Worm (Caenorhabditis elegans): ENCODE results near the gene H12I13.6.
A peak's percentile ranks its signal among the peaks of the same experiment; 100 is the strongest.

Gene H12I13.6

ce11 chrII:6082620-6083019, 4.9 kb downstream of the H12I13.6 start, which contains the start of gene F21H12.3:
Gene F21H12.3 (plus strand): TSS chrII:6082920.
- no peak for TF ChIP-seq unc-39 (tag; optimal IDR thresholded peaks at IDR 0.05)
- no peak for TF ChIP-seq eor-1 (tag; optimal IDR thresholded peaks at IDR 0.05)
- TF ChIP-seq pha-4 (tag; optimal IDR thresholded peaks at IDR 0.05), result no peak
- TF ChIP-seq aly-2 (tag; optimal IDR thresholded peaks at IDR 0.05), result no peak
- no peak for TF ChIP-seq ceh-16 (tag; optimal IDR thresholded peaks at IDR 0.05)
- no peak for TF ChIP-seq mml-1 (tag; optimal IDR thresholded peaks at IDR 0.05)
- no peak for TF ChIP-seq tbx-2 (tag; optimal IDR thresholded peaks at IDR 0.05)
- TF ChIP-seq fkh-10 (GFP tag; optimal IDR thresholded peaks at IDR 0.05), result no peak
- no peak for TF ChIP-seq sea-2 (GFP tag; optimal IDR thresholded peaks at IDR 0.05)
- no peak for TF ChIP-seq lin-15B (tag; optimal IDR thresholded peaks at IDR 0.05)
- TF ChIP-seq fkh-2 (tag; optimal IDR thresholded peaks at IDR 0.05), result no peak
- no peak for TF ChIP-seq nhr-28 (tag; optimal IDR thresholded peaks at IDR 0.05)
- TF ChIP-seq ceh-82 (tag; optimal IDR thresholded peaks at IDR 0.05), result no peak
- TF ChIP-seq jun-1 (tag; optimal IDR thresholded peaks at IDR 0.05), result no peak
- TF ChIP-seq unc-62 (GFP tag; optimal IDR thresholded peaks at IDR 0.05), result no peak
- TF ChIP-seq nhr-25 (tag; optimal IDR thresholded peaks at IDR 0.05), result no peak
- no peak for TF ChIP-seq hmg-11 (tag; optimal IDR thresholded peaks at IDR 0.05)
- no peak for TF ChIP-seq ztf-11 (tag; optimal IDR thresholded peaks at IDR 0.05)
- TF ChIP-seq nhr-11 (tag; optimal IDR thresholded peaks at IDR 0.05), result no peak
- no peak for TF ChIP-seq skn-1 (tag; optimal IDR thresholded peaks at IDR 0.05)

ce11 chrII:6091380-6091779, 13.7 kb downstream of the H12I13.6 start, which contains the start of the genes fbf-2 and nspg-3:
Gene fbf-2 (minus strand): TSS chrII:6091480.
Gene nspg-3 (plus strand): TSS chrII:6091767.
- TF ChIP-seq elt-2 (tag; optimal IDR thresholded peaks at IDR 0.05) (peak; percentile 35), aly-2 (tag; optimal IDR thresholded peaks at IDR 0.05) (no peak), fos-1 (tag; optimal IDR thresholded peaks at IDR 0.05) (no peak)

- TF ChIP-seq eor-1 (tag; optimal IDR thresholded peaks at IDR 0.05) (no peak), egl-27 (tag; optimal IDR thresholded peaks at IDR 0.05) (no peak), egl-5 (tag; optimal IDR thresholded peaks at IDR 0.05) (peak; percentile 25), hmg-11 (tag; optimal IDR thresholded peaks at IDR 0.05) (no peak), lin-15B (tag; optimal IDR thresholded peaks at IDR 0.05) (peak; percentile 69), nhr-76 (tag; optimal IDR thresholded peaks at IDR 0.05) (no peak), pqm-1 (tag; optimal IDR thresholded peaks at IDR 0.05) (peak; percentile 20), elt-3 (tag; optimal IDR thresholded peaks at IDR 0.05) (no peak), elt-2 (tag; optimal IDR thresholded peaks at IDR 0.05) (peak; percentile 37), skn-1 (tag; optimal IDR thresholded peaks at IDR 0.05) (peak; percentile 44), mdl-1 (tag; optimal IDR thresholded peaks at IDR 0.05) (no peak), snpc-4 (tag; optimal IDR thresholded peaks at IDR 0.05) (peak; percentile 61), nhr-25 (tag; optimal IDR thresholded peaks at IDR 0.05) (peak; percentile 0), nhr-43 (tag; optimal IDR thresholded peaks at IDR 0.05; ENCODE audit: poor library complexity, severe bottlenecking) (peak; percentile 65), lsy-12 (tag; optimal IDR thresholded peaks at IDR 0.05) (peak; percentile 5)
Observed at ce11 chrII:6097441-6097840, 19.7 kb downstream of the H12I13.6 start, which contains the start of the genes tpp-2 and rbbp-5. Gene tpp-2 (minus strand): TSS chrII:6097597. Gene rbbp-5 (plus strand): TSS chrII:6097830.

- no peak for TF ChIP-seq ceh-28 (tag; optimal IDR thresholded peaks at IDR 0.05)
- TF ChIP-seq lsy-12 (tag; optimal IDR thresholded peaks at IDR 0.05), result no peak
- no peak for TF ChIP-seq nhr-25 (tag; optimal IDR thresholded peaks at IDR 0.05)
- no peak for TF ChIP-seq eor-1 (tag; optimal IDR thresholded peaks at IDR 0.05)
- no peak for TF ChIP-seq pqm-1 (tag; optimal IDR thresholded peaks at IDR 0.05)
- TF ChIP-seq ceh-82 (tag; optimal IDR thresholded peaks at IDR 0.05), result no peak
- no peak for TF ChIP-seq elt-1 (tag; optimal IDR thresholded peaks at IDR 0.05)
- no peak for TF ChIP-seq unc-39 (tag; optimal IDR thresholded peaks at IDR 0.05)
- TF ChIP-seq nhr-23 (tag; optimal IDR thresholded peaks at IDR 0.05), result no peak
- TF ChIP-seq nfya-1 (tag; optimal IDR thresholded peaks at IDR 0.05; ENCODE audit: insufficient read depth), result no peak
- TF ChIP-seq nhr-67 (tag; optimal IDR thresholded peaks at IDR 0.05), result no peak
- no peak for TF ChIP-seq lin-15B (tag; optimal IDR thresholded peaks at IDR 0.05)
- no peak for TF ChIP-seq ztf-4 (tag; optimal IDR thresholded peaks at IDR 0.05)
- no peak for TF ChIP-seq sea-2 (GFP tag; optimal IDR thresholded peaks at IDR 0.05)
- no peak for TF ChIP-seq daf-12 (tag; optimal IDR thresholded peaks at IDR 0.05)
- TF ChIP-seq fos-1 (tag; optimal IDR thresholded peaks at IDR 0.05), result no peak
Observed at ce11 chrII:6099500-6099899, 21.8 kb downstream of the H12I13.6 start, which contains the start of gene rgs-3. Gene rgs-3 (plus strand): TSS chrII:6099800.
